Fruit fly (Drosophila melanogaster) Kc167 (cell line): ENCODE measurements around the gene CG4704.

ENCODE experiments used
- Sin3A ChIP-seq: fragments of >200 bp; optimal IDR thresholded peaks from 2 replicates; lab custom pipeline; 2018; ENCODE audit warnings: missing external identifiers
- psq ChIP-seq: fragments of >200 bp; optimal IDR thresholded peaks from 2 replicates; lab custom pipeline; 2017; ENCODE audit warnings: missing external identifiers
- ttk ChIP-seq: sonication (Bioruptor generic); optimal IDR thresholded peaks from 2 replicates; lab custom pipeline; 2017; ENCODE audit warnings: missing external identifiers

DNA sequence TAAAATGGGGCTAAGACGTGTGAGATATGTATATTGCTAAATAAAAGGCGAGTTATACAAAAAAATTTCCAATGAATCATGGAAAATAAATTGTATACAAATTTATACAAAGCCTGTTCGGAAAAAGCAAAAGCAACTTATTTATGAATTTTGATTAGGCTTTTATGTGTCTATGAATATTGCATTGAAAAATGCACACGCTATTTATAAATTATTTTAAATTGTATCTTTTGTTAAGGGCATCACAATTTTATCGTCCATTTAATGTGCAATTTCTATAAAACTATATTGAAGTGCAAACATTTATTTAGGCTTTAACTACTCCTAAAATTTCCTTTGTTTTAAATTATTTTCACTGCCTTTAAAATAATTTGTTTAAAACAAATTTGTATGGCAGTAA is at the start of gene CG4704:
- no peak for TF ChIP-seq Sin3A (lab: Kevin White, UChicago)
- TF ChIP-seq psq, result no peak
- no peak for TF ChIP-seq ttk (lab: Kevin White, UChicago)
